Fruit fly (Drosophila melanogaster): ENCODE results near the gene CG43055.
A peak's percentile ranks its signal among the peaks of the same experiment; 100 is the strongest.

Gene CG43055

DNA sequence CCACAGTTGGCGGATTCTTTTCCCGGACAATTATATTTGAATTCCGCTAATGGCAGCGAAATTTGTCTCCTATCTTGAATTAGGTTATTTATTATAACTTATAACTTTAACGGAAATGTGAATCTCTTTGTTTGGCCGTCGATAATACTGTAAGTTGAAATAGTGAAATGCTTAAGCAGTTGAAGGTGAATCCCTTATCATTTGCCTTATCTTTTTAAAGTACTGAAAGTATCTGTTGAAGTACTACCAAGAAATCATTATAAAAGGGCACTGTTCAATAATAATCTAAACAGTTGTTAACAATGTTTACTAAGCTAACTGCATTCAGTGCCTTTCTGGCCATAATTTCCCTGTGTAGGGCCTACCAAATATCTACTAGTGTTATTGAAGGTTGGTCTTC, at the start of gene CG43055:
TSS of gene CG43055 (plus strand) at position 301 of the 400 bp plus-strand sequence.
- TF ChIP-seq foxo (GFP tag; optimal IDR thresholded peaks at IDR 0.05), result no peak
- TF ChIP-seq fru (GFP tag; optimal IDR thresholded peaks at IDR 0.05), result no peak
- no peak for TF ChIP-seq Hr83 (GFP tag; optimal IDR thresholded peaks at IDR 0.05; ENCODE audit: poor library complexity, severe bottlenecking)
- TF ChIP-seq CG9705 (GFP tag; optimal IDR thresholded peaks at IDR 0.05), result no peak
- TF ChIP-seq Myc (optimal IDR thresholded peaks at IDR 0.05), result no peak
- no peak for TF ChIP-seq lola (GFP tag; optimal IDR thresholded peaks at IDR 0.05)

- TF ChIP-seq Mio (GFP tag; optimal IDR thresholded peaks at IDR 0.05), result no peak
- no peak for TF ChIP-seq Abd-B (GFP tag; optimal IDR thresholded peaks at IDR 0.05)
- TF ChIP-seq Sp1 (GFP tag; optimal IDR thresholded peaks at IDR 0.05), result peak; percentile 38
- peak; percentile 26 for TF ChIP-seq brk (GFP tag; optimal IDR thresholded peaks at IDR 0.05)
- TF ChIP-seq Dfd (GFP tag; optimal IDR thresholded peaks at IDR 0.05), result no peak
- no peak for TF ChIP-seq dsf (GFP tag; optimal IDR thresholded peaks at IDR 0.05; ENCODE audit: borderline replicate concordance)
- peak; percentile 32 for TF ChIP-seq fru (GFP tag; optimal IDR thresholded peaks at IDR 0.05)
- TF ChIP-seq OdsH (GFP tag; optimal IDR thresholded peaks at IDR 0.05), result peak; percentile 33
- no peak for TF ChIP-seq Jra (GFP tag; optimal IDR thresholded peaks at IDR 0.05)
- peak; percentile 83 for TF ChIP-seq psq (GFP tag; optimal IDR thresholded peaks at IDR 0.05)
- no peak for TF ChIP-seq dmrt93B (GFP tag; optimal IDR thresholded peaks at IDR 0.05)
- no peak for TF ChIP-seq Hr78 (GFP tag; optimal IDR thresholded peaks at IDR 0.05)
- TF ChIP-seq rgr (GFP tag; optimal IDR thresholded peaks at IDR 0.05), result peak; percentile 26
- no peak for TF ChIP-seq lola (GFP tag; optimal IDR thresholded peaks at IDR 0.05)
- TF ChIP-seq CG32264 (GFP tag; optimal IDR thresholded peaks at IDR 0.05), result no peak
- TF ChIP-seq Rel (GFP tag; optimal IDR thresholded peaks at IDR 0.05), result no peak
- no peak for TF ChIP-seq Rel (tag; optimal IDR thresholded peaks at IDR 0.05)
- TF ChIP-seq sage (GFP tag; optimal IDR thresholded peaks at IDR 0.05), result no peak
- TF ChIP-seq foxo (GFP tag; optimal IDR thresholded peaks at IDR 0.05), result peak in 1 of 2 experiments; percentile 62
- no peak for TF ChIP-seq GATAd (GFP tag; optimal IDR thresholded peaks at IDR 0.05)
- TF ChIP-seq jim (GFP tag; optimal IDR thresholded peaks at IDR 0.05), result no peak
- no peak for TF ChIP-seq Dif (GFP tag; optimal IDR thresholded peaks at IDR 0.05; ENCODE audit: partially characterized antibody)
- peak; percentile 46 for TF ChIP-seq HLH106 (tag; optimal IDR thresholded peaks at IDR 0.05)
- TF ChIP-seq usp (GFP tag; optimal IDR thresholded peaks at IDR 0.05), result no peak
- no peak for TF ChIP-seq pan (optimal IDR thresholded peaks at IDR 0.05)
- TF ChIP-seq h (GFP tag; optimal IDR thresholded peaks at IDR 0.05), result peak; percentile 54
- TF ChIP-seq Vsx2 (GFP tag; optimal IDR thresholded peaks at IDR 0.05; ENCODE audit: partially characterized antibody), result no peak
- TF ChIP-seq tai (GFP tag; optimal IDR thresholded peaks at IDR 0.05), result no peak
- TF ChIP-seq woc (GFP tag; optimal IDR thresholded peaks at IDR 0.05), result peak; percentile 27
- peak; percentile 19 for TF ChIP-seq br (GFP tag; optimal IDR thresholded peaks at IDR 0.05)
- TF ChIP-seq Hnf4 (GFP tag; optimal IDR thresholded peaks at IDR 0.05), result peak; percentile 40
Measured at dm6 chr2L:4361438-4361975, 49.4 kb upstream of the CG43055 start, which contains the start of gene Traf4. Traf4 (plus strand) TSS chr2L:4361925.

DNA sequence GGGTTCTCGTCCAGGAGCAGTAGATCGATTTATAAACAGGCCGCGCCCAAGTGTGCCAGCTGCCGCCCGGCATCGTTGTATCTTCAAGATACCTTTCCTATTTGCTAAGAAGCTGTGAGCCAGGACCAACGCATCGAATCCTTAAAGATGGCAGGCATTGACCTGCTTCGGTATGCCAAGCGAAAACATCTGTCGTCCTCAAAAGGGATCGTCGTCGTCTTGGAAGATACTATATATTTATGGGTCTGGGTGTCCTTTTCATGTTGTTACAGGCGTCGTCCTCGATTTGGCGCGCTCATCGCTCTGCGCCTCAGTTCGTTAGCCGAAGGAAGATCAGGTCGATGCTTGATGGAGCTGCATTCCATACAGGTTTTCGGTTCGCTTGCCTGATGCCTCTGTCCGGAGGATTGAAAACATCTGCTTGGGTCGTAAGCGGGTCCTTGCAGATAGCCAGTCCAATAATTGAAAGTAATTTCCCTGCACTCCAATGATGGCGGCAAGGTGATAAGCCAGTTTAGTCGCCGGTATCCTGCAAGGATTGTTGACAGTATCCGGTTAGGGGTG, 47.2 kb upstream of the CG43055 start:
- TF ChIP-seq OdsH (GFP tag; optimal IDR thresholded peaks at IDR 0.05) (no peak), CG9705 (GFP tag; optimal IDR thresholded peaks at IDR 0.05) (no peak), usp (GFP tag; optimal IDR thresholded peaks at IDR 0.05) (no peak), CrebA (GFP tag; optimal IDR thresholded peaks at IDR 0.05; ENCODE audit: borderline replicate concordance) (no peak), dmrt93B (GFP tag; optimal IDR thresholded peaks at IDR 0.05) (no peak), GATAd (GFP tag; optimal IDR thresholded peaks at IDR 0.05) (no peak), Hr83 (GFP tag; optimal IDR thresholded peaks at IDR 0.05; ENCODE audit: poor library complexity, severe bottlenecking) (no peak), ey (GFP tag; optimal IDR thresholded peaks at IDR 0.05) (no peak), Myc (optimal IDR thresholded peaks at IDR 0.05) (no peak), pan (optimal IDR thresholded peaks at IDR 0.05) (no peak), Rel (GFP tag; optimal IDR thresholded peaks at IDR 0.05) (no peak), Rel (tag; optimal IDR thresholded peaks at IDR 0.05) (no peak), Dfd (GFP tag; optimal IDR thresholded peaks at IDR 0.05) (no peak)
